Worm (Caenorhabditis elegans): ENCODE data around the gene lbp-3.

DNA sequence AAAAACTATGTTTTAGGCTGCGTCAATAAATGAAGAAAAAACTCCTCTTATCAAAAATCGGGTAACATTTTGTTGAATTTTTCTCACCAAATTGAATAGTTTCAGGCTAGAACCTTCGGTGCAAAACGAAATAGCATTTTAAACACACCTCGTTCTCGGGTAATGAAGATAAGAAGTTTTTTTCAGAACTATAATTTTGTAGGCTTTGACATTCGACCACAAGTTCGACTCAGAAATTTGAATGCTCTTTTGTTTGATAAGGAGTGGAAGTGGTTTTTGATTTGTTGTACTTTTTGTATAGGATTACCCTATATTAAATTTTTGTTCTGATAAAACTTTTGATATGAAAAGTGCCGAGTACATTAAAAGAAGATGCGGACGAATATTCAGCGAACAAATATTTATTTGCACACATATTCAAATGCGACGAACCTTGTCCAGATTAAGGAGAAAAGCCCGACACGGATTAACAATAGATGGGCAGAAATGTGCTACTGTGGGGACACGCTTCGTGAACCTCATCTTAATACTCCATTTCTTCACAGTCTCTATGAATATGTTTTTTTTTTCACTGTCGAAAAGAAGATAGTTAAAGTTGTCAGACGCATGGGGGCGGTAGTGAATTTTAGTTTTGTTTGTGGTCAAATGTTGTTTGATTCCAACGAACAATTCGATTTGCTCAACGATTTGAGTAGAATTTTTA lies 49.6 kb downstream of the lbp-3 start:
- TF ChIP-seq Y105C5A.15 (GFP tag; IDR thresholded peaks at IDR 0.05) (no peak), zfp-3 (GFP tag; conservative IDR thresholded peaks at IDR 0.05) (no peak), snpc-4 (tag; optimal IDR thresholded peaks at IDR 0.05) (no peak), zag-1 (tag; optimal IDR thresholded peaks at IDR 0.05) (no peak), aha-1 (tag) (no peak), ces-1 (GFP tag; optimal IDR thresholded peaks at IDR 0.05) (no peak), F49E8.2 (tag; optimal IDR thresholded peaks at IDR 0.05; ENCODE audit: borderline replicate concordance) (no peak), F44E2.7 (GFP tag; IDR thresholded peaks at IDR 0.05) (no peak), nhr-10 (tag; optimal IDR thresholded peaks at IDR 0.05) (no peak), ztf-11 (tag; optimal IDR thresholded peaks at IDR 0.05) (no peak)
